Fruit fly (Drosophila melanogaster) whole organism, embryonic: ENCODE measurements around the gene CG15209.

Source experiments
- Adf1 ChIP-seq: fragments of 200-800 bp; sonication (Bioruptor generic); IDR thresholded peaks from 2 replicates; pipeline ENCODE4 v1.3.6; 2022; ENCODE audit warnings: missing biosample characterization, missing genetic modification characterization
- BEAF-32 ChIP-seq: fragments of 200-800 bp; sonication (Bioruptor generic); optimal IDR thresholded peaks from 3 replicates; lab custom pipeline; 2017; ENCODE audit warnings: missing biosample characterization, missing genetic modification characterization, mild to moderate bottlenecking, moderate library complexity, missing genetic modification reagents
- Bgb ChIP-seq: fragments of 200-800 bp; sonication (Bioruptor generic); IDR thresholded peaks from 2 replicates; pipeline ENCODE4 v1.3.6; 2022; ENCODE audit warnings: missing biosample characterization, missing genetic modification characterization; ENCODE audit not compliant: partially characterized antibody
- CG10267 ChIP-seq: fragments of 200-800 bp; sonication (Bioruptor generic); optimal IDR thresholded peaks from 2 replicates; lab custom pipeline; 2018; ENCODE audit warnings: missing biosample characterization, mild to moderate bottlenecking, missing genetic modification characterization, moderate library complexity
- CG10959 ChIP-seq: fragments of 200-800 bp; sonication (Bioruptor generic); IDR thresholded peaks from 2 replicates; pipeline ENCODE4 v1.3.6; 2022; ENCODE audit warnings: missing biosample characterization, missing genetic modification characterization
- CG12659 ChIP-seq: fragments of 200-800 bp; sonication (Bioruptor generic); optimal IDR thresholded peaks from 3 replicates; lab custom pipeline; 2017; ENCODE audit warnings: mild to moderate bottlenecking, missing biosample characterization, missing genetic modification reagents, missing genetic modification characterization
- CG13287 ChIP-seq: fragments of 200-800 bp; sonication (Bioruptor generic); IDR thresholded peaks from 2 replicates; pipeline ENCODE4 v1.3.6; 2022; ENCODE audit warnings: missing biosample characterization, missing genetic modification characterization; ENCODE audit not compliant: partially characterized antibody
- CG15514 ChIP-seq: fragments of 200-800 bp; sonication (Bioruptor generic); optimal IDR thresholded peaks from 3 replicates; lab custom pipeline; 2017; ENCODE audit warnings: missing biosample characterization, missing genetic modification characterization, mild to moderate bottlenecking, moderate library complexity, missing genetic modification reagents
- CG15696 ChIP-seq: fragments of 200-800 bp; sonication (Bioruptor generic); optimal IDR thresholded peaks from 2 replicates; lab custom pipeline; 2019; ENCODE audit warnings: missing biosample characterization, mild to moderate bottlenecking, missing genetic modification characterization, moderate library complexity
- CG1603 ChIP-seq: fragments of 200-800 bp; sonication (Bioruptor generic); optimal IDR thresholded peaks from 2 replicates; lab custom pipeline; 2019; ENCODE audit warnings: missing biosample characterization, mild to moderate bottlenecking, missing genetic modification characterization, moderate library complexity
- CG2712 ChIP-seq: fragments of 200-800 bp; optimal IDR thresholded peaks from 3 replicates; lab custom pipeline; 2019; ENCODE audit warnings: missing biosample characterization, mild to moderate bottlenecking, missing genetic modification characterization, moderate library complexity
- CG30020 ChIP-seq: fragments of 200-800 bp; optimal IDR thresholded peaks from 2 replicates; lab custom pipeline; 2019; ENCODE audit warnings: missing biosample characterization, mild to moderate bottlenecking, missing genetic modification characterization, moderate library complexity
- CG30403 ChIP-seq: fragments of 200-800 bp; sonication (Bioruptor generic); optimal IDR thresholded peaks from 3 replicates; lab custom pipeline; 2016; ENCODE audit warnings: missing biosample characterization, missing genetic modification characterization
- CG32767 ChIP-seq: fragments of 200-800 bp; sonication (Bioruptor generic); IDR thresholded peaks from 2 replicates; pipeline ENCODE4 v1.3.6; 2022; ENCODE audit warnings: missing biosample characterization, missing genetic modification characterization
- CG32772 ChIP-seq: fragments of 200-800 bp; sonication (Bioruptor generic); IDR thresholded peaks from 2 replicates; pipeline ENCODE4 v1.3.6; 2022; ENCODE audit warnings: missing biosample characterization, missing genetic modification characterization
- CG3847 ChIP-seq: fragments of 200-800 bp; sonication (Bioruptor generic); IDR thresholded peaks from 2 replicates; pipeline ENCODE4 v1.3.6; 2022; ENCODE audit warnings: missing biosample characterization, missing genetic modification characterization
- CG5180 ChIP-seq: fragments of 200-800 bp; sonication (Bioruptor generic); optimal IDR thresholded peaks from 3 replicates; lab custom pipeline; 2017; ENCODE audit warnings: missing biosample characterization, missing genetic modification characterization, mild to moderate bottlenecking, moderate library complexity, missing genetic modification reagents
- CG7928 ChIP-seq: fragments of 200-800 bp; sonication (Bioruptor generic); optimal IDR thresholded peaks from 2 replicates; lab custom pipeline; 2017; ENCODE audit warnings: missing biosample characterization, mild to moderate bottlenecking, missing genetic modification characterization
- CG9797 ChIP-seq: fragments of 200-800 bp; sonication (Bioruptor generic); optimal IDR thresholded peaks from 3 replicates; lab custom pipeline; 2018; ENCODE audit warnings: missing biosample characterization, mild to moderate bottlenecking, missing genetic modification characterization
- CoRest ChIP-seq: fragments of 200-800 bp; sonication (Bioruptor generic); optimal IDR thresholded peaks from 3 replicates; lab custom pipeline; 2018; ENCODE audit warnings: missing biosample characterization, mild to moderate bottlenecking, missing genetic modification characterization, moderate library complexity
- Dbx ChIP-seq: fragments of 200-800 bp; sonication (Bioruptor generic); IDR thresholded peaks from 3 replicates; pipeline ENCODE4 v1.3.6; 2022; ENCODE audit warnings: missing biosample characterization, missing genetic modification characterization
- Dref ChIP-seq: fragments of 200-800 bp; sonication (Bioruptor generic); IDR thresholded peaks from 2 replicates; pipeline ENCODE4 v1.3.6; 2022; ENCODE audit warnings: missing biosample characterization, missing genetic modification characterization
- Ets97D ChIP-seq: fragments of 200-800 bp; sonication (Bioruptor generic); optimal IDR thresholded peaks from 3 replicates; lab custom pipeline; 2016; ENCODE audit warnings: missing biosample characterization, missing genetic modification characterization
- HmgZ ChIP-seq: fragments of 200-800 bp; sonication (Bioruptor generic); optimal IDR thresholded peaks from 2 replicates; lab custom pipeline; 2018; ENCODE audit warnings: missing biosample characterization, mild to moderate bottlenecking, missing genetic modification characterization
- MBD-R2 ChIP-seq: fragments of 200-800 bp; sonication (Bioruptor generic); IDR thresholded peaks from 2 replicates; pipeline ENCODE4 v1.3.6; 2022; ENCODE audit warnings: missing biosample characterization, missing genetic modification characterization
- MESR4 ChIP-seq: fragments of 200-800 bp; sonication (Bioruptor generic); optimal IDR thresholded peaks from 2 replicates; lab custom pipeline; 2018; ENCODE audit warnings: missing biosample characterization, mild to moderate bottlenecking, missing genetic modification characterization, moderate library complexity
- Med ChIP-seq: fragments of 200-800 bp; sonication (Bioruptor generic); peaks from one replicate; lab custom pipeline; 2016; ENCODE audit warnings: missing biosample characterization, missing genetic modification characterization, mild to moderate bottlenecking, inconsistent platforms, moderate library complexity
- Myb ChIP-seq: fragments of 200-800 bp; sonication (Bioruptor generic); optimal IDR thresholded peaks from 2 replicates; lab custom pipeline; 2016; ENCODE audit warnings: missing biosample characterization, missing genetic modification characterization
- Scr ChIP-seq: fragments of 200-800 bp; sonication (Bioruptor generic); IDR thresholded peaks from 2 replicates; pipeline ENCODE4 v1.3.6; 2022; ENCODE audit warnings: missing biosample characterization, missing genetic modification characterization; ENCODE audit not compliant: partially characterized antibody
- Sry-δ ChIP-seq: fragments of 200-800 bp; sonication (Bioruptor generic); optimal IDR thresholded peaks from 2 replicates; lab custom pipeline; 2016; ENCODE audit warnings: missing biosample characterization, missing genetic modification characterization
- YL-1 ChIP-seq: fragments of 200-800 bp; sonication (Bioruptor generic); optimal IDR thresholded peaks from 3 replicates; lab custom pipeline; 2017; ENCODE audit warnings: missing biosample characterization, mild to moderate bottlenecking, missing genetic modification characterization
- amos ChIP-seq: fragments of 200-800 bp; sonication (Bioruptor generic); IDR thresholded peaks from 2 replicates; pipeline ENCODE4 v1.3.6; 2022; ENCODE audit warnings: missing biosample characterization, missing genetic modification characterization; ENCODE audit not compliant: partially characterized antibody
- bbx ChIP-seq: fragments of 200-800 bp; sonication (Bioruptor generic); IDR thresholded peaks from 2 replicates; pipeline ENCODE4 v1.3.6; 2022; ENCODE audit warnings: missing biosample characterization, missing genetic modification characterization; ENCODE audit not compliant: partially characterized antibody
- cg ChIP-seq: fragments of 200-800 bp; sonication (Bioruptor generic); optimal IDR thresholded peaks from 3 replicates; lab custom pipeline; 2019; ENCODE audit warnings: missing biosample characterization, mild to moderate bottlenecking, missing genetic modification characterization, moderate library complexity
- dati ChIP-seq: fragments of 200-800 bp; sonication (Bioruptor generic); IDR thresholded peaks from 2 replicates; pipeline ENCODE4 v1.3.6; 2022; ENCODE audit warnings: missing biosample characterization, missing genetic modification characterization
- dm ChIP-seq: fragments of 200-800 bp; sonication (Bioruptor generic); optimal IDR thresholded peaks from 3 replicates; lab custom pipeline; 2016; ENCODE audit warnings: missing biosample characterization, missing genetic modification characterization
- gfzf ChIP-seq: fragments of 200-800 bp; sonication (Bioruptor generic); optimal IDR thresholded peaks from 2 replicates; lab custom pipeline; 2016; ENCODE audit warnings: missing biosample characterization, mild to moderate bottlenecking, missing genetic modification characterization, moderate library complexity
- hth ChIP-seq: fragments of >200 bp; optimal IDR thresholded peaks from 2 replicates; lab custom pipeline; 2017; ENCODE audit warnings: inconsistent platforms
- insv ChIP-seq, 2 experiments: fragments of 200-800 bp; sonication (Bioruptor generic); optimal IDR thresholded peaks; 3 replicates each; lab custom pipeline; 2016 to 2018; ENCODE audit warnings: missing biosample characterization in 2 of 2, missing genetic modification characterization in 2 of 2
- maf-S ChIP-seq: fragments of 200-800 bp; sonication (Bioruptor generic); optimal IDR thresholded peaks from 2 replicates; lab custom pipeline; 2016; ENCODE audit warnings: missing biosample characterization, missing genetic modification characterization
- phol ChIP-seq: fragments of 200-800 bp; sonication (Bioruptor generic); optimal IDR thresholded peaks from 3 replicates; lab custom pipeline; 2018; ENCODE audit warnings: missing biosample characterization, mild to moderate bottlenecking, missing genetic modification characterization, moderate library complexity
- pita ChIP-seq: fragments of 200-800 bp; sonication (Bioruptor generic); optimal IDR thresholded peaks from 2 replicates; lab custom pipeline; 2017; ENCODE audit warnings: missing biosample characterization, mild to moderate bottlenecking, missing genetic modification characterization
- pzg ChIP-seq: fragments of 200-800 bp; sonication (Bioruptor generic); optimal IDR thresholded peaks from 3 replicates; lab custom pipeline; 2018; ENCODE audit warnings: missing biosample characterization, mild to moderate bottlenecking, missing genetic modification characterization, moderate library complexity
- row ChIP-seq: fragments of 200-800 bp; sonication (Bioruptor generic); IDR thresholded peaks from 3 replicates; pipeline ENCODE4 v1.3.6; 2022; ENCODE audit warnings: missing biosample characterization, missing genetic modification characterization
- sens ChIP-seq: fragments of 200-800 bp; sonication (Bioruptor generic); peaks from one replicate; lab custom pipeline; 2016; ENCODE audit warnings: missing biosample characterization, missing genetic modification characterization
- stwl ChIP-seq: fragments of 200-800 bp; sonication (Bioruptor generic); optimal IDR thresholded peaks from 3 replicates; lab custom pipeline; 2018; ENCODE audit warnings: missing biosample characterization, mild to moderate bottlenecking, missing genetic modification characterization, moderate library complexity
- trem ChIP-seq: fragments of 200-800 bp; optimal IDR thresholded peaks from 3 replicates; lab custom pipeline; 2019; ENCODE audit warnings: missing biosample characterization, mild to moderate bottlenecking, missing genetic modification characterization, moderate library complexity
- wdn ChIP-seq: fragments of 200-800 bp; sonication (Bioruptor generic); IDR thresholded peaks from 2 replicates; pipeline ENCODE4 v1.3.6; 2022; ENCODE audit warnings: missing biosample characterization, missing genetic modification characterization
- zen ChIP-seq: fragments of 200-800 bp; sonication (Bioruptor generic); optimal IDR thresholded peaks from 3 replicates; lab custom pipeline; 2018; ENCODE audit warnings: missing biosample characterization, mild to moderate bottlenecking, missing genetic modification characterization, moderate library complexity
- zf30C ChIP-seq: fragments of 200-800 bp; sonication (Bioruptor generic); optimal IDR thresholded peaks from 3 replicates; lab custom pipeline; 2018; ENCODE audit warnings: missing biosample characterization, mild to moderate bottlenecking, missing genetic modification characterization

Gene CG15209

dm6 chrX:10854686-10855085 lies 12.7 kb downstream of the CG15209 start, which contains the start of gene feo:
Gene feo (minus strand): TSS chrX:10854869.
- TF ChIP-seq pzg (GFP tag; lab: Kevin White, UChicago) (peak; percentile 78), CG15696 (tag; lab: Kevin White, UChicago) (peak; percentile 14), trem (tag; lab: Kevin White, UChicago) (peak; percentile 42), CG30020 (peak; percentile 12), HmgZ (tag; lab: Kevin White, UChicago) (peak; percentile 27), CG10267 (tag; lab: Kevin White, UChicago) (peak; percentile 66), insv (GFP tag; optimal IDR thresholded peaks at IDR 0.05; lab: Kevin White, UChicago) (peak in 1 of 2 experiments; percentile 4), row (GFP tag; lab: Robert Waterston, UW) (peak; percentile 53), CG13287 (GFP tag; lab: Robert Waterston, UW) (peak; percentile 38; the same call in 1 of the 2 replicates), CoRest (tag; lab: Kevin White, UChicago) (peak; percentile 46), CG12659 (peak; percentile 21), MESR4 (GFP tag; lab: Kevin White, UChicago) (peak; percentile 54), dati (GFP tag; lab: Robert Waterston, UW) (no peak), YL-1 (GFP tag; lab: Kevin White, UChicago) (peak; percentile 63), Adf1 (GFP tag; lab: Robert Waterston, UW) (0 out of 2 replicates have a peak, but pooled peaks have one; percentile 7), maf-S (GFP tag; lab: Kevin White, UChicago) (no peak), bbx (GFP tag; lab: Robert Waterston, UW) (peak; percentile 34; the same call in 1 of the 2 replicates), Sry-δ (GFP tag; lab: Kevin White, UChicago) (peak; percentile 57), wdn (GFP tag; lab: Robert Waterston, UW) (no peak), BEAF-32 (GFP tag; lab: Kevin White, UChicago) (peak; percentile 56), gfzf (GFP tag; lab: Kevin White, UChicago) (peak; percentile 25), MBD-R2 (GFP tag; lab: Robert Waterston, UW) (peak; percentile 37; the same call in 1 of the 2 replicates), Dbx (GFP tag; lab: Robert Waterston, UW) (no peak), phol (tag; lab: Kevin White, UChicago) (peak; percentile 96), cg (no peak), CG9797 (peak; percentile 4), CG15514 (peak; percentile 42), zf30C (GFP tag; lab: Kevin White, UChicago) (peak; percentile 54), CG32772 (GFP tag; lab: Robert Waterston, UW) (no peak), amos (GFP tag; lab: Robert Waterston, UW) (peak; percentile 38), hth (lab: Kevin White, UChicago) (no peak), dm (GFP tag; lab: Kevin White, UChicago) (peak; percentile 18), stwl (tag; lab: Kevin White, UChicago) (peak; percentile 39), CG3847 (GFP tag; lab: Robert Waterston, UW) (peak; percentile 56), Ets97D (GFP tag; lab: Kevin White, UChicago) (peak; percentile 30), CG10959 (GFP tag; lab: Robert Waterston, UW) (no peak), CG2712 (tag; lab: Kevin White, UChicago) (peak; percentile 1), Dref (peak; percentile 52), pita (GFP tag; lab: Kevin White, UChicago) (no peak), Myb (GFP tag; lab: Kevin White, UChicago) (peak; percentile 95), CG32767 (GFP tag; lab: Robert Waterston, UW) (no peak), Bgb (GFP tag; lab: Robert Waterston, UW) (peak; percentile 40; the same call in 1 of the 2 replicates), Scr (GFP tag; lab: Robert Waterston, UW) (0 out of 2 replicates have a peak, but pooled peaks have one; percentile 20), Med (GFP tag; lab: Kevin White, UChicago) (peak; percentile 81), CG5180 (GFP tag; lab: Kevin White, UChicago) (no peak), CG30403 (GFP tag; lab: Kevin White, UChicago) (peak; percentile 23), CG1603 (tag; lab: Kevin White, UChicago) (peak; percentile 71), sens (GFP tag; lab: Kevin White, UChicago) (peak; percentile 32), zen (tag; lab: Kevin White, UChicago) (peak; percentile 6), CG7928 (GFP tag; lab: Kevin White, UChicago) (peak; percentile 92)
